Worm (Caenorhabditis elegans): ENCODE data around the gene mig-17.

- TF ChIP-seq blmp-1 (tag; optimal IDR thresholded peaks at IDR 0.05) (no peak), ztf-4 (tag; optimal IDR thresholded peaks at IDR 0.05) (no peak), irx-1 (tag; optimal IDR thresholded peaks at IDR 0.05) (no peak), mep-1 (tag; optimal IDR thresholded peaks at IDR 0.05) (no peak), sox-4 (tag; optimal IDR thresholded peaks at IDR 0.05) (no peak), lin-35 (GFP tag; optimal IDR thresholded peaks at IDR 0.05) (no peak), alr-1 (tag; optimal IDR thresholded peaks at IDR 0.05; ENCODE audit: borderline replicate concordance) (no peak), hpl-2 (GFP tag; optimal IDR thresholded peaks at IDR 0.05) (no peak)
These were observed 46.0 kb downstream of the mig-17 start, which contains the start of gene T11F9.21 for ce11 chrV:11492456-11492855.
